Fruit fly (Drosophila melanogaster) S2 (cell line): ENCODE measurements around the gene CG14435.

ENCODE experiments used
- CG8478 ChIP-seq: fragments of >200 bp; optimal IDR thresholded peaks from 2 replicates; lab custom pipeline; 2018
- CTCF ChIP-seq, 2 experiments: fragments of >200 bp; optimal IDR thresholded peaks; 2 replicates each; lab custom pipeline; 2018

CG14435 gene

dm6 chrX:6832584-6832983, 11.1 kb downstream of the CG14435 start, which contains the start of gene mAChR-C:
Gene mAChR-C (minus strand): TSS chrX:6832684.
- TF ChIP-seq CTCF (optimal IDR thresholded peaks at IDR 0.05; lab: Kevin White, UChicago): no peak
- no peak for TF ChIP-seq CG8478 (lab: Kevin White, UChicago)

dm6 chrX:6824203-6824602, 19.5 kb downstream of the CG14435 start, which contains the start of gene nonC:
Gene nonC (plus strand): TSS chrX:6824496.
- TF ChIP-seq CG8478 (lab: Kevin White, UChicago) (no peak), CTCF (optimal IDR thresholded peaks at IDR 0.05; lab: Kevin White, UChicago) (no peak)

- TF ChIP-seq CTCF (optimal IDR thresholded peaks at IDR 0.05; lab: Kevin White, UChicago): no peak
- no peak for TF ChIP-seq CG8478 (lab: Kevin White, UChicago)
These were observed 20.8 kb downstream of the CG14435 start, which contains the start of gene Atx-1 for dm6 chrX:6822904-6823303. Gene Atx-1 (plus strand): TSS chrX:6823204.

- TF ChIP-seq CTCF (optimal IDR thresholded peaks at IDR 0.05; lab: Kevin White, UChicago) (peak; percentile 40 to 51), CG8478 (lab: Kevin White, UChicago) (no peak)
These were observed 23.0 kb downstream of the CG14435 start, which contains the start of the genes Nf-YC and xit for dm6 chrX:6820703-6821102. Gene Nf-YC (minus strand): TSS chrX:6820919. Gene xit (plus strand): TSS chrX:6821016.

dm6 chrX:6813678-6814077, 30.0 kb downstream of the CG14435 start, which contains the start of gene iav:
Gene iav (plus strand): TSS chrX:6813978.
- TF ChIP-seq CTCF (optimal IDR thresholded peaks at IDR 0.05; lab: Kevin White, UChicago): no peak
- TF ChIP-seq CG8478 (lab: Kevin White, UChicago): no peak

dm6 chrX:6805404-6805803, 38.3 kb downstream of the CG14435 start:
- no peak for TF ChIP-seq CG8478 (lab: Kevin White, UChicago)
- TF ChIP-seq CTCF (optimal IDR thresholded peaks at IDR 0.05; lab: Kevin White, UChicago): no peak

- TF ChIP-seq CTCF (optimal IDR thresholded peaks at IDR 0.05; lab: Kevin White, UChicago): no peak
- TF ChIP-seq CG8478 (lab: Kevin White, UChicago): no peak
These were observed 39.0 kb downstream of the CG14435 start for dm6 chrX:6804485-6805295.

dm6 chrX:6803880-6804484, 39.7 kb downstream of the CG14435 start:
- TF ChIP-seq CG8478 (lab: Kevin White, UChicago): no peak
- TF ChIP-seq CTCF (optimal IDR thresholded peaks at IDR 0.05; lab: Kevin White, UChicago): no peak

- TF ChIP-seq CTCF (optimal IDR thresholded peaks at IDR 0.05; lab: Kevin White, UChicago) (peak in 1 of 2 experiments; percentile 35), CG8478 (lab: Kevin White, UChicago) (no peak)
These were observed 40.4 kb downstream of the CG14435 start, which contains the start of the genes C3G and pod1 for dm6 chrX:6803312-6803794. Gene C3G (minus strand): TSS chrX:6803593. Gene pod1 (plus strand): TSS chrX:6803684.

- TF ChIP-seq CTCF (optimal IDR thresholded peaks at IDR 0.05; lab: Kevin White, UChicago) (no peak), CG8478 (lab: Kevin White, UChicago) (no peak)
These were observed 41.2 kb downstream of the CG14435 start for dm6 chrX:6802376-6803080.

dm6 chrX:6800726-6801296, 42.9 kb downstream of the CG14435 start:
- no peak for TF ChIP-seq CTCF (optimal IDR thresholded peaks at IDR 0.05; lab: Kevin White, UChicago)
- no peak for TF ChIP-seq CG8478 (lab: Kevin White, UChicago)

dm6 chrX:6799261-6800022, 44.3 kb downstream of the CG14435 start:
- TF ChIP-seq CTCF (optimal IDR thresholded peaks at IDR 0.05; lab: Kevin White, UChicago): no peak
- TF ChIP-seq CG8478 (lab: Kevin White, UChicago): no peak

- no peak for TF ChIP-seq CTCF (optimal IDR thresholded peaks at IDR 0.05; lab: Kevin White, UChicago)
These were observed 46.7 kb downstream of the CG14435 start for dm6 chrX:6796972-6797371.
